Worm (Caenorhabditis elegans): ENCODE results near the gene M03E7.1.

- TF ChIP-seq fkh-10 (GFP tag; optimal IDR thresholded peaks at IDR 0.05) (no peak), nhr-11 (tag; optimal IDR thresholded peaks at IDR 0.05) (no peak)
Observed at ce11 chrV:5619372-5619771, 2.1 kb upstream of the M03E7.1 start.
